Fruit fly (Drosophila melanogaster) whole organism: ENCODE results near the gene CG3698.

Experiments
- pan ChIP-seq: fragments of >200 bp; optimal IDR thresholded peaks from 2 replicates; lab custom pipeline; 2017
- usp ChIP-seq: fragments of >200 bp; optimal IDR thresholded peaks from 2 replicates; lab custom pipeline; 2017; ENCODE audit warnings: missing biosample characterization, missing genetic modification characterization, mixed read lengths

DNA sequence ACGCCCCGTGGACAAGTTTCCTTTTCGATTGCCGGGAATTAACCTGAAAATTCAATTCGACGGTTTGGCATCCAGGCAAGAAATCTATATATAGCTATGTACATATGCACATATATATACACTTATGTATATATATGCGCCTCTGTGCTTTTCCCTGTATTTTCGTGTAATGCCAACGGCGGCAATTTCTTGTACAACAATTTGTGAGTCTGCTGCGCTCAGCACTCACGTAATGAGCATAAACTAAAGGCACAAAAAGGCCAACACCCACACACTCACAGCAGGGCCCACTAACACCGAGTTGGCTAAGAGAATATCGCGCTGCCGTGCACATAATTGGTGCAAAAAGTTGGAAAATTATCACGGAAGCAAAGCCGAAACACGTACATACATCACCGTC is 36.7 kb downstream of the CG3698 start:
- TF ChIP-seq usp = no peak
- no peak for TF ChIP-seq pan (lab: Kevin White, UChicago)
